Fruit fly (Drosophila melanogaster): Measurements from ENCODE around the gene CG16974.

The CG16974 gene

dm6 chr2L:13156349-13156748, 35.4 kb downstream of the CG16974 start (continued):
- no peak for TF ChIP-seq pros (GFP tag; optimal IDR thresholded peaks at IDR 0.05)
- TF ChIP-seq CG8924 (tag; optimal IDR thresholded peaks at IDR 0.05): no peak
- TF ChIP-seq hth (optimal IDR thresholded peaks at IDR 0.05): no peak
- no peak for TF ChIP-seq NK7.1 (GFP tag; optimal IDR thresholded peaks at IDR 0.05)
- TF ChIP-seq CG10147 (GFP tag; optimal IDR thresholded peaks at IDR 0.05): peak; percentile 4
- peak; percentile 2 for TF ChIP-seq Hmr (GFP tag; optimal IDR thresholded peaks at IDR 0.05)
- no peak for TF ChIP-seq CG6765 (GFP tag; optimal IDR thresholded peaks at IDR 0.05)
- peak; percentile 61 for TF ChIP-seq CG11504 (tag; optimal IDR thresholded peaks at IDR 0.05)
- TF ChIP-seq pita (GFP tag; optimal IDR thresholded peaks at IDR 0.05): no peak
- peak; percentile 61 for TF ChIP-seq gem (tag; optimal IDR thresholded peaks at IDR 0.05)
- peak; percentile 15 for TF ChIP-seq CG18599 (GFP tag; optimal IDR thresholded peaks at IDR 0.05)
- no peak for TF ChIP-seq CG11398 (GFP tag; optimal IDR thresholded peaks at IDR 0.05)
- TF ChIP-seq CG3281 (GFP tag; optimal IDR thresholded peaks at IDR 0.05): no peak
- TF ChIP-seq tap (tag; optimal IDR thresholded peaks at IDR 0.05): peak; percentile 6
- peak; percentile 62 for TF ChIP-seq Fer1 (GFP tag; optimal IDR thresholded peaks at IDR 0.05)
- TF ChIP-seq CG17361 (GFP tag; IDR thresholded peaks at IDR 0.05): 0 out of 3 replicates have a peak, but pooled peaks have one; percentile 37
- TF ChIP-seq CG10209 (GFP tag; optimal IDR thresholded peaks at IDR 0.05): peak; percentile 3
- peak; percentile 46 for TF ChIP-seq PHDP (tag; optimal IDR thresholded peaks at IDR 0.05)
- peak; percentile 33 for TF ChIP-seq Blimp-1 (GFP tag; optimal IDR thresholded peaks at IDR 0.05)
- TF ChIP-seq Ets65A (GFP tag): peak; percentile 29
- TF ChIP-seq CG31441 (GFP tag; IDR thresholded peaks at IDR 0.05): peak; percentile 33; the same call in 1 of the 2 replicates
- peak; percentile 58; the same call in 1 of the 3 replicates for TF ChIP-seq dysf (GFP tag; IDR thresholded peaks at IDR 0.05)
- no peak for TF ChIP-seq ind (GFP tag; optimal IDR thresholded peaks at IDR 0.05)
- peak; percentile 27 for TF ChIP-seq Sox102F (GFP tag; optimal IDR thresholded peaks at IDR 0.05)
- TF ChIP-seq CG32772 (GFP tag; IDR thresholded peaks at IDR 0.05): 0 out of 2 replicates have a peak, but pooled peaks have one; percentile 13
- TF ChIP-seq trh (GFP tag; optimal IDR thresholded peaks at IDR 0.05): no peak
- no peak for TF ChIP-seq Asciz (GFP tag; optimal IDR thresholded peaks at IDR 0.05)
- 0 out of 2 replicates have a peak, but pooled peaks have one; percentile 38 for TF ChIP-seq Atf6 (GFP tag; IDR thresholded peaks at IDR 0.05)
- no peak for TF ChIP-seq btn (GFP tag; optimal IDR thresholded peaks at IDR 0.05)
- TF ChIP-seq CG31365 (tag; optimal IDR thresholded peaks at IDR 0.05): no peak
- TF ChIP-seq cwo (GFP tag; optimal IDR thresholded peaks at IDR 0.05): no peak
- TF ChIP-seq Nf-YC (tag; optimal IDR thresholded peaks at IDR 0.05): peak; percentile 26
- no peak for TF ChIP-seq Doc2 (GFP tag; IDR thresholded peaks at IDR 0.05)
- peak; percentile 51 for TF ChIP-seq lab (GFP tag; optimal IDR thresholded peaks at IDR 0.05)
- peak; percentile 33 for TF ChIP-seq grau (tag; optimal IDR thresholded peaks at IDR 0.05)
- no peak for TF ChIP-seq bsh (GFP tag; optimal IDR thresholded peaks at IDR 0.05)
- 0 out of 2 replicates have a peak, but pooled peaks have one; percentile 29 for TF ChIP-seq Oaz (GFP tag; IDR thresholded peaks at IDR 0.05)
- peak; percentile 41 for TF ChIP-seq CG2712 (tag; optimal IDR thresholded peaks at IDR 0.05)
- no peak for TF ChIP-seq ham (GFP tag; IDR thresholded peaks at IDR 0.05)
- TF ChIP-seq so (GFP tag; IDR thresholded peaks at IDR 0.05): 0 out of 3 replicates have a peak, but pooled peaks have one; percentile 39
- no peak for TF ChIP-seq CG14050 (GFP tag; IDR thresholded peaks at IDR 0.05)
- TF ChIP-seq al (GFP tag; IDR thresholded peaks at IDR 0.05): 0 out of 2 replicates have a peak, but pooled peaks have one; percentile 18
- TF ChIP-seq CG10321 (GFP tag; IDR thresholded peaks at IDR 0.05): no peak
- no peak for TF ChIP-seq CG8765 (GFP tag; IDR thresholded peaks at IDR 0.05)
- no peak for TF ChIP-seq exex (tag; optimal IDR thresholded peaks at IDR 0.05)
- TF ChIP-seq CG13424 (tag; optimal IDR thresholded peaks at IDR 0.05): peak; percentile 40
- TF ChIP-seq CG17385 (GFP tag; optimal IDR thresholded peaks at IDR 0.05): peak; percentile 7
- TF ChIP-seq CG12769 (tag; optimal IDR thresholded peaks at IDR 0.05): no peak
- no peak for TF ChIP-seq jing (GFP tag; optimal IDR thresholded peaks at IDR 0.05)
- TF ChIP-seq Taf1 (GFP tag; IDR thresholded peaks at IDR 0.05): no peak
